Fruit fly (Drosophila melanogaster): ENCODE results near the gene svr.

dm6 chrX:476230-477143 is 19.8 kb upstream of the svr start, which contains the start of the genes ebo and CG13373:
- TF ChIP-seq fd96Ca (GFP tag; IDR thresholded peaks at IDR 0.05) (no peak), CG9948 (tag; optimal IDR thresholded peaks at IDR 0.05) (peak; percentile 30), CG13204 (GFP tag; optimal IDR thresholded peaks at IDR 0.05) (no peak), CG15710 (tag; optimal IDR thresholded peaks at IDR 0.05) (peak; percentile 2), Ets98B (GFP tag; IDR thresholded peaks at IDR 0.05) (peak; percentile 31; the same call in 1 of the 2 replicates), EcR (GFP tag; optimal IDR thresholded peaks at IDR 0.05) (no peak), CG17806 (tag; optimal IDR thresholded peaks at IDR 0.05) (peak; percentile 20), CG10348 (GFP tag; IDR thresholded peaks at IDR 0.05) (no peak), Snoo (tag; optimal IDR thresholded peaks at IDR 0.05) (peak; percentile 7), CG34367 (tag; optimal IDR thresholded peaks at IDR 0.05) (no peak), CG12605 (GFP tag; IDR thresholded peaks at IDR 0.05) (no peak), rn (GFP tag; IDR thresholded peaks at IDR 0.05) (no peak), CG4496 (GFP tag; IDR thresholded peaks at IDR 0.05) (0 out of 3 replicates have a peak, but pooled peaks have one; percentile 43)
